Worm (Caenorhabditis elegans): ENCODE data around the gene C25E10.5.

DNA sequence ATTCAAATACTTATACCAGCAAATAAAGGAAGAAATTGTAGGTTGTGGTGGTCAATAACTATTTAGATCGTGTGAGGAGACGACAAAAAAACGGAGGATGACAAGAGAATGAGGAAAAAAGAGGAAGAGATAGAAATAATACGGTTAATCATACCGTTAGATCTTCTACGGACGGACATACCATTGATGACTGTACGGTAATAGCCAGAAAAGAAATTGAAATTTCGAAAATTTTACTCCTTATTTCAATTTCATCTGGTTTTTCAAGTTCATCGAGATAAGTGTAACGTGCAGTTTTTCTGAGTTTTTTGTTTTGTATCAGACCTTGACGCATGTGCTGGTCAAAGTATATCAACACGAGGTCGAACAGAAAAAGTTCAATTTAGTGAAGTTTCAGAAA lies 35.6 kb downstream of the C25E10.5 start:
- TF ChIP-seq syd-9 (tag; optimal IDR thresholded peaks at IDR 0.05) (no peak), ets-4 (tag; optimal IDR thresholded peaks at IDR 0.05) (no peak), gmeb-2 (tag; optimal IDR thresholded peaks at IDR 0.05) (no peak), fkh-10 (GFP tag; optimal IDR thresholded peaks at IDR 0.05) (no peak), unc-42 (tag; optimal IDR thresholded peaks at IDR 0.05) (no peak), nfya-1 (tag; optimal IDR thresholded peaks at IDR 0.05) (no peak), sox-4 (tag; optimal IDR thresholded peaks at IDR 0.05) (no peak), ceh-31 (tag; optimal IDR thresholded peaks at IDR 0.05) (no peak), ztf-16 (tag; optimal IDR thresholded peaks at IDR 0.05) (no peak)
